Worm (Caenorhabditis elegans) whole organism, L4/young adult: ENCODE measurements around the gene dcr-1.

Experiments used
- dao-5 ChIP-seq: sonication (generic microtip); optimal IDR thresholded peaks from 2 replicates; lab custom pipeline; 2016; ENCODE audit warnings: missing genotype, missing genetic modification characterization, moderate library complexity, missing compliant biosample characterization
- him-1 ChIP-seq: sonication (generic microtip); optimal IDR thresholded peaks from 2 replicates; lab custom pipeline; 2016; ENCODE audit warnings: missing genotype, missing genetic modification reagents, missing genetic modification characterization, missing compliant biosample characterization

DNA sequence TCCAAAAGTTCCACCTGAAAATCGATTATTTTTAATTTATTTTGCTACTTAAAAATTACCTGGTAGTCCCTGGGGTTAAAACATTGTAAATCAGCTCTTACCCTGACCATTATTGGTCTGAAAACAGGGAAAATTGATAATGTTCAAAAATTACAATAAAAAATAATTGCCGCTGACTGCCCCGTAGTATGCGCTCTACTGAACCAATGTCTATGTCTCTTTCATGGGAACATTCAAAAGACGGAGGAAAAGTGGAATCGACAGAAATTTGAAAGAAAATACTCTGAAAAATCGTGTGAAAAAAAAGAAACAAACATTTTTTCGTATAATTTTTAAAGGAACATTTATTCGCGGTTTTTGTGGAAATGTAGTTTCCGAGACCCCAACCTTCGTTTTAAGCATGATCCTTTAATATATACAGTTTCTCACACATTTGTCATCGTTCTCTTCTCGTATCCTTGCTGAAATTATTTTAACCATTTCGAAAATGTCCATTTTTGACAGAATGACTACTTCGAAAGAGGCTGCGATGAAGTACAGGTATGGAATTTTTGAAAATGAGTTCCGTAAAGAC, at the start of gene dcr-1, which contains the start of gene apc-2:
- TF ChIP-seq dao-5 (tag; lab: Kevin White, UChicago): no peak
- no peak for TF ChIP-seq him-1 (tag; lab: Kevin White, UChicago)
